Fruit fly (Drosophila melanogaster): ENCODE data around the gene Nhe3.
A peak's percentile ranks its signal among the peaks of the same experiment; 100 is the strongest.

Gene Nhe3

dm6 chr2L:6722822-6723749, 38.9 kb upstream of the Nhe3 start, which contains the start of gene homer (continued):
- peak; percentile 69 for TF ChIP-seq CG2116 (GFP tag; optimal IDR thresholded peaks at IDR 0.05)
- no peak for TF ChIP-seq Antp (GFP tag; optimal IDR thresholded peaks at IDR 0.05)
- TF ChIP-seq CG1792 (GFP tag; optimal IDR thresholded peaks at IDR 0.05), result no peak
- no peak for TF ChIP-seq CG13894 (tag; optimal IDR thresholded peaks at IDR 0.05)
- TF ChIP-seq CG11093 (GFP tag; IDR thresholded peaks at IDR 0.05), result no peak
- peak; percentile 33 for TF ChIP-seq CG13296 (GFP tag; optimal IDR thresholded peaks at IDR 0.05)
- TF ChIP-seq Hr78 (GFP tag; optimal IDR thresholded peaks at IDR 0.05), result peak in 1 of 2 experiments; percentile 100
- TF ChIP-seq CG9817 (tag; optimal IDR thresholded peaks at IDR 0.05), result no peak
- TF ChIP-seq NfI (GFP tag; optimal IDR thresholded peaks at IDR 0.05), result no peak
- TF ChIP-seq CG10543 (GFP tag; optimal IDR thresholded peaks at IDR 0.05), result peak; percentile 50
- peak; percentile 7 for TF ChIP-seq pros (GFP tag; optimal IDR thresholded peaks at IDR 0.05)
- no peak for TF ChIP-seq CG2199 (GFP tag; IDR thresholded peaks at IDR 0.05)
- no peak for TF ChIP-seq Spps (tag; optimal IDR thresholded peaks at IDR 0.05)
- TF ChIP-seq hb (GFP tag; IDR thresholded peaks at IDR 0.05; ENCODE audit: partially characterized antibody), result peak; percentile 95
- TF ChIP-seq Mad (GFP tag; optimal IDR thresholded peaks at IDR 0.05), result no peak
- no peak for TF ChIP-seq CG8281 (tag; optimal IDR thresholded peaks at IDR 0.05)
- TF ChIP-seq CG13424 (tag; optimal IDR thresholded peaks at IDR 0.05), result no peak
- peak; percentile 88 for TF ChIP-seq CG13287 (GFP tag; IDR thresholded peaks at IDR 0.05; ENCODE audit: partially characterized antibody)
- TF ChIP-seq CG8290 (GFP tag; optimal IDR thresholded peaks at IDR 0.05), result no peak
- no peak for TF ChIP-seq CG8290 (tag; optimal IDR thresholded peaks at IDR 0.05)
- peak; percentile 62 for TF ChIP-seq Dp (GFP tag; optimal IDR thresholded peaks at IDR 0.05)
- no peak for TF ChIP-seq CG7271 (tag; optimal IDR thresholded peaks at IDR 0.05)
- no peak for TF ChIP-seq CG9609 (GFP tag; optimal IDR thresholded peaks at IDR 0.05)
- peak; percentile 37 for TF ChIP-seq phol (tag; optimal IDR thresholded peaks at IDR 0.05)
- peak; percentile 87 for TF ChIP-seq mld (GFP tag; IDR thresholded peaks at IDR 0.05; ENCODE audit: partially characterized antibody)
- TF ChIP-seq CG30431 (GFP tag; optimal IDR thresholded peaks at IDR 0.05), result no peak
- no peak for TF ChIP-seq pfk (GFP tag; optimal IDR thresholded peaks at IDR 0.05)
- no peak for TF ChIP-seq twi (tag; optimal IDR thresholded peaks at IDR 0.05)
- TF ChIP-seq CG8924 (tag; optimal IDR thresholded peaks at IDR 0.05), result peak; percentile 3
- no peak for TF ChIP-seq CG3726 (GFP tag; IDR thresholded peaks at IDR 0.05)
- TF ChIP-seq CG34422 (GFP tag; IDR thresholded peaks at IDR 0.05), result peak; percentile 79; the same call in 2 of the 3 replicates
- no peak for TF ChIP-seq ems (GFP tag; optimal IDR thresholded peaks at IDR 0.05)
- 0 out of 2 replicates have a peak, but pooled peaks have one; percentile 25 for TF ChIP-seq CG8765 (GFP tag; IDR thresholded peaks at IDR 0.05)
- no peak for TF ChIP-seq CG3163 (GFP tag; optimal IDR thresholded peaks at IDR 0.05)
- peak; percentile 86 for TF ChIP-seq unc-4 (GFP tag; IDR thresholded peaks at IDR 0.05; ENCODE audit: partially characterized antibody)
- TF ChIP-seq NK7.1 (GFP tag; optimal IDR thresholded peaks at IDR 0.05), result no peak
- peak; percentile 42 for TF ChIP-seq Fer1 (GFP tag; optimal IDR thresholded peaks at IDR 0.05)
- peak; percentile 45 for TF ChIP-seq CG14710 (tag; optimal IDR thresholded peaks at IDR 0.05)
- no peak for TF ChIP-seq CG32532 (GFP tag; IDR thresholded peaks at IDR 0.05)
- TF ChIP-seq chn (GFP tag; optimal IDR thresholded peaks at IDR 0.05), result no peak
- no peak for TF ChIP-seq CG12236 (GFP tag; optimal IDR thresholded peaks at IDR 0.05)
- TF ChIP-seq yki (optimal IDR thresholded peaks at IDR 0.05), result no peak
- TF ChIP-seq CG8388 (GFP tag; optimal IDR thresholded peaks at IDR 0.05), result no peak
- TF ChIP-seq HmgD (GFP tag; optimal IDR thresholded peaks at IDR 0.05), result no peak
- peak; percentile 98 for TF ChIP-seq sr (GFP tag; IDR thresholded peaks at IDR 0.05)
- no peak for TF ChIP-seq CG7987 (GFP tag; optimal IDR thresholded peaks at IDR 0.05)
- no peak for TF ChIP-seq p53 (GFP tag; optimal IDR thresholded peaks at IDR 0.05)
- TF ChIP-seq hkb (optimal IDR thresholded peaks at IDR 0.05), result no peak
- peak; percentile 10; the same call in 1 of the 2 replicates for TF ChIP-seq hkb (GFP tag; IDR thresholded peaks at IDR 0.05)
